Worm (Caenorhabditis elegans): ENCODE measurements around the gene cyp-33C9.

DNA sequence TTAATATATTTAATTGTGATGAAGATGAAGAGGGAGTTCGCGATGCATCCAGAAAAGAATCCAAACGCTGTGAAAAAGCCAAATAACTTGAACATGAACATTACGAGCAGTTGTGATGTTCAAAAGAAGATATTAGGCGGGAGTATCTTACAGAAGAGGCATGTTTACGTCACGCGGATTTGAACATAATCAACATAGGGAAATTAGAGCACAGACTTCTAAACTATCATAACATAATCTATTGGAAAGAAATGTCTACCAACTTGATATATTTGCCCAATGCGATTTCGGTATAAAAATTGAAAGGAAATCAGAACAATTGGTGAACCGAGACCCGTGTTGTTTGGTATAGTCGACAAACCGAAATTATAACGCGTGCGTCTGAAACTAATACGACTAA is 9.8 kb upstream of the cyp-33C9 start, which contains the start of gene str-66:
- TF ChIP-seq gei-8 (GFP tag; optimal IDR thresholded peaks at IDR 0.05) (no peak), vab-7 (GFP tag; IDR thresholded peaks at IDR 0.05) (no peak), ceh-44 (GFP tag; IDR thresholded peaks at IDR 0.05) (no peak), jun-1 (tag; optimal IDR thresholded peaks at IDR 0.05) (no peak), pha-4 (GFP tag; IDR thresholded peaks at IDR 0.05) (no peak), pha-4 (tag; optimal IDR thresholded peaks at IDR 0.05) (no peak), nhr-6 (tag; optimal IDR thresholded peaks at IDR 0.05) (no peak), rbr-2 (tag; optimal IDR thresholded peaks at IDR 0.05) (no peak), nhr-76 (tag; optimal IDR thresholded peaks at IDR 0.05) (no peak)
